Fruit fly (Drosophila melanogaster): Measurements from ENCODE around the gene CG43394.

Gene CG43394

dm6 chr2L:8202569-8202968, 57.0 kb downstream of the CG43394 start:
- TF ChIP-seq CG6808 (GFP tag; optimal IDR thresholded peaks at IDR 0.05), result no peak
- TF ChIP-seq CG9139 (GFP tag; optimal IDR thresholded peaks at IDR 0.05), result no peak
- no peak for TF ChIP-seq CG8632 (GFP tag; optimal IDR thresholded peaks at IDR 0.05)
- TF ChIP-seq spab (GFP tag; optimal IDR thresholded peaks at IDR 0.05), result no peak
- no peak for TF ChIP-seq achi (GFP tag; optimal IDR thresholded peaks at IDR 0.05)
- TF ChIP-seq OdsH (GFP tag; optimal IDR thresholded peaks at IDR 0.05), result no peak
- TF ChIP-seq CG7368 (GFP tag; optimal IDR thresholded peaks at IDR 0.05), result no peak
- no peak for TF ChIP-seq CG31627 (GFP tag; optimal IDR thresholded peaks at IDR 0.05)
- no peak for TF ChIP-seq CG8319 (GFP tag; optimal IDR thresholded peaks at IDR 0.05)
- TF ChIP-seq Sox14 (GFP tag; optimal IDR thresholded peaks at IDR 0.05), result no peak
- no peak for TF ChIP-seq lz (GFP tag; optimal IDR thresholded peaks at IDR 0.05)
- TF ChIP-seq fd85E (GFP tag; optimal IDR thresholded peaks at IDR 0.05), result no peak
- TF ChIP-seq Gug (GFP tag; IDR thresholded peaks at IDR 0.05), result no peak
- no peak for TF ChIP-seq topi (GFP tag; optimal IDR thresholded peaks at IDR 0.05)
- no peak for TF ChIP-seq Sox102F (GFP tag; optimal IDR thresholded peaks at IDR 0.05)
- TF ChIP-seq CG15336 (GFP tag; IDR thresholded peaks at IDR 0.05), result no peak

dm6 chr2L:8203748-8204147, 58.2 kb downstream of the CG43394 start:
- peak; percentile 3 for TF ChIP-seq fkh (GFP tag; optimal IDR thresholded peaks at IDR 0.05)
- TF ChIP-seq Sox102F (GFP tag; optimal IDR thresholded peaks at IDR 0.05), result no peak

dm6 chr2L:8204366-8204765, 58.8 kb downstream of the CG43394 start:
- TF ChIP-seq ss (GFP tag; optimal IDR thresholded peaks at IDR 0.05) (peak in 1 of 2 experiments; percentile 35), Hr39 (GFP tag; optimal IDR thresholded peaks at IDR 0.05) (no peak), CG6854 (GFP tag; optimal IDR thresholded peaks at IDR 0.05) (no peak), svp (GFP tag) (peak; percentile 66), cyc (GFP tag; optimal IDR thresholded peaks at IDR 0.05) (no peak), dsx (GFP tag; optimal IDR thresholded peaks at IDR 0.05; ENCODE audit: poor library complexity, severe bottlenecking) (no peak), CG9139 (GFP tag; optimal IDR thresholded peaks at IDR 0.05) (no peak), CG31627 (GFP tag; optimal IDR thresholded peaks at IDR 0.05) (no peak), OdsH (GFP tag; optimal IDR thresholded peaks at IDR 0.05) (no peak), Blimp-1 (GFP tag; optimal IDR thresholded peaks at IDR 0.05) (no peak), CG7368 (GFP tag; optimal IDR thresholded peaks at IDR 0.05) (no peak), CG15336 (GFP tag; IDR thresholded peaks at IDR 0.05) (no peak), CG6808 (GFP tag; optimal IDR thresholded peaks at IDR 0.05) (peak; percentile 19), Sox15 (GFP tag; optimal IDR thresholded peaks at IDR 0.05) (no peak), topi (GFP tag; optimal IDR thresholded peaks at IDR 0.05) (no peak), spab (GFP tag; optimal IDR thresholded peaks at IDR 0.05) (no peak), CG6276 (GFP tag; optimal IDR thresholded peaks at IDR 0.05) (peak; percentile 26), pdm3 (GFP tag; optimal IDR thresholded peaks at IDR 0.05) (no peak), CG10631 (GFP tag; optimal IDR thresholded peaks at IDR 0.05) (no peak), CG8632 (GFP tag; optimal IDR thresholded peaks at IDR 0.05) (no peak), CG3032 (tag; optimal IDR thresholded peaks at IDR 0.05) (no peak), Hr38 (GFP tag; optimal IDR thresholded peaks at IDR 0.05) (no peak), CG11762 (GFP tag; optimal IDR thresholded peaks at IDR 0.05; ENCODE audit: insufficient read depth) (no peak)

- TF ChIP-seq fd59A (GFP tag; optimal IDR thresholded peaks at IDR 0.05) (peak; percentile 89), topi (GFP tag; optimal IDR thresholded peaks at IDR 0.05) (peak; percentile 100), spab (GFP tag; optimal IDR thresholded peaks at IDR 0.05) (peak; percentile 94), Sox15 (GFP tag; optimal IDR thresholded peaks at IDR 0.05) (peak; percentile 89), Ets21C (GFP tag; optimal IDR thresholded peaks at IDR 0.05) (no peak), svp (GFP tag) (peak; percentile 100), CG11762 (GFP tag; optimal IDR thresholded peaks at IDR 0.05; ENCODE audit: insufficient read depth) (peak; percentile 97), pdm3 (GFP tag; optimal IDR thresholded peaks at IDR 0.05) (peak; percentile 93), Eip93F (GFP tag; optimal IDR thresholded peaks at IDR 0.05) (peak; percentile 99), CG9139 (GFP tag; optimal IDR thresholded peaks at IDR 0.05) (peak; percentile 99), achi (GFP tag; optimal IDR thresholded peaks at IDR 0.05) (peak; percentile 97), CG6808 (GFP tag; optimal IDR thresholded peaks at IDR 0.05) (peak; percentile 92), salr (GFP tag; optimal IDR thresholded peaks at IDR 0.05) (peak; percentile 92 to 99), dsx (GFP tag; optimal IDR thresholded peaks at IDR 0.05; ENCODE audit: poor library complexity, severe bottlenecking) (peak; percentile 99), ss (GFP tag; optimal IDR thresholded peaks at IDR 0.05) (peak; percentile 99 to 100), Sox14 (GFP tag; optimal IDR thresholded peaks at IDR 0.05) (peak; percentile 99), CG6854 (GFP tag; optimal IDR thresholded peaks at IDR 0.05) (peak; percentile 98), CG34406 (GFP tag; optimal IDR thresholded peaks at IDR 0.05) (peak; percentile 97), fd85E (GFP tag; optimal IDR thresholded peaks at IDR 0.05) (peak; percentile 96), CG8319 (GFP tag; optimal IDR thresholded peaks at IDR 0.05) (peak; percentile 96), CG16779 (tag; optimal IDR thresholded peaks at IDR 0.05) (peak; percentile 91), eg (GFP tag; IDR thresholded peaks at IDR 0.05) (peak; percentile 99), Eip75B (GFP tag; optimal IDR thresholded peaks at IDR 0.05) (peak; percentile 98), CG31627 (GFP tag; optimal IDR thresholded peaks at IDR 0.05) (peak; percentile 76), CG6276 (GFP tag; optimal IDR thresholded peaks at IDR 0.05) (peak; percentile 95), CG4318 (GFP tag; optimal IDR thresholded peaks at IDR 0.05) (no peak), Lpt (GFP tag; optimal IDR thresholded peaks at IDR 0.05) (peak; percentile 84)
These were observed 59.5 kb downstream of the CG43394 start, which contains the start of gene SLC5A11 for dm6 chr2L:8204996-8205567. Gene SLC5A11, minus strand, starts transcription at chr2L:8205132.

Measured in whole organism, prepupa.